Worm (Caenorhabditis elegans) whole organism, midembryonic: ENCODE results near the gene vha-8.

ENCODE experiments used
- T22C8.4 ChIP-seq: fragments of 200-800 bp; sonication (Bioruptor generic); IDR thresholded peaks from 2 replicates; pipeline ENCODE4 v1.3.6; 2022; ENCODE audit warnings: missing genetic modification characterization, missing compliant biosample characterization
- cog-1 ChIP-seq: sonication (generic microtip); optimal IDR thresholded peaks from 2 replicates; lab custom pipeline; 2016; ENCODE audit warnings: missing genetic modification characterization, missing compliant biosample characterization
- flt-1 ChIP-seq: fragments of 200-800 bp; sonication (Bioruptor generic); IDR thresholded peaks from 2 replicates; pipeline ENCODE4 v1.3.6; 2022; ENCODE audit warnings: missing genetic modification characterization, missing compliant biosample characterization
- klf-2 ChIP-seq: fragments of 200-800 bp; sonication (Bioruptor generic); conservative IDR thresholded peaks from 2 replicates; pipeline ENCODE4 v1.3.6; 2022; ENCODE audit warnings: missing genetic modification reagents, missing genetic modification characterization, missing compliant biosample characterization
- med-1 ChIP-seq: sonication (generic microtip); optimal IDR thresholded peaks from 2 replicates; lab custom pipeline; 2017; ENCODE audit warnings: missing genetic modification characterization, mild to moderate bottlenecking, missing compliant biosample characterization, antibody characterized with exemption, missing genetic modification reagents; ENCODE audit not compliant: insufficient read depth
- ref-1 ChIP-seq: fragments of 200-800 bp; sonication (Bioruptor generic); conservative IDR thresholded peaks from 2 replicates; pipeline ENCODE4 v1.3.6; 2022; ENCODE audit warnings: missing genetic modification reagents, missing genetic modification characterization, missing compliant biosample characterization
- tab-1 ChIP-seq: fragments of 200-800 bp; sonication (Bioruptor generic); IDR thresholded peaks from 2 replicates; pipeline ENCODE4 v1.3.6; 2022; ENCODE audit warnings: missing genetic modification characterization, missing compliant biosample characterization
- ztf-23 ChIP-seq: fragments of 200-800 bp; sonication (Bioruptor generic); IDR thresholded peaks from 2 replicates; pipeline ENCODE4 v1.3.6; 2022; ENCODE audit warnings: missing genetic modification reagents, missing genetic modification characterization, missing compliant biosample characterization
- ztf-29 ChIP-seq: fragments of 200-800 bp; sonication (Bioruptor generic); IDR thresholded peaks from 2 replicates; pipeline ENCODE4 v1.3.6; 2022; ENCODE audit warnings: missing genetic modification reagents, missing genetic modification characterization, missing compliant biosample characterization

Gene vha-8

DNA sequence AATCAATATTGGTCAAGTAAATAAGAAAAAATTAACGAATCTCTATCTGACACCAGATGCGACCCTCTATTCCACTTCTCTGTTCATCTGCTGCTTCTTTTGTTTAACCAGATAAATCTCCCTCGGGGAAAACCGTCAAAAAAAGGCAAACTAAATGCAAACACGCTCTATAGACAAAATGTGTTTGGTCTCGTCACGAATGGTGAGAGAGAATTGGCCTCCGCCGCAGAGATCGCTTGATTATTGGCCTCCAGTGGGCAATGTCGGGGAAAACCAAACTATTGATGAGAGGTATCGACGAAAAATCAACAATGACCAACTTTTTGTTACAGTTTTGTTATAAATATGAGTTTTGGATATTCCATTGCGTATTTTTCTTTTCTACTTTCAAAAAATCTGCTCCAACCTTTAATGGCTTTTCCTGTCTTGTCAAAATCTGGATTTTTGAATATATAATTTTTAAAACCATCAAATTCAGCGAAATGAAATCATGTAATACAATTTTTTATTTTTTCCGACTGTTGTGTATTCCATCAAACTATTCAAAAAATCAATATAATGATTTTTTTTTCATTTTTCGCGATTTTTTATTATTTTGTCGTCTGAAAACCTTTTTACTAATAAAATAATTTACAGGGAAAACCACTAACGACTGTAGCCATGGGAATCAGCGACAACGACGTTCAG lies at the start of gene vha-8, which contains the start of gene C17H12.2:
TSS of gene vha-8 (plus strand) at position 637 of the 687 bp plus-strand sequence.
TSS of gene C17H12.2 (minus strand) at position 51 of the 687 bp plus-strand sequence.
- TF ChIP-seq cog-1 (tag; lab: Kevin White, UChicago) (peak; percentile 84), T22C8.4 (GFP tag; lab: Robert Waterston, UW) (no peak)

DNA sequence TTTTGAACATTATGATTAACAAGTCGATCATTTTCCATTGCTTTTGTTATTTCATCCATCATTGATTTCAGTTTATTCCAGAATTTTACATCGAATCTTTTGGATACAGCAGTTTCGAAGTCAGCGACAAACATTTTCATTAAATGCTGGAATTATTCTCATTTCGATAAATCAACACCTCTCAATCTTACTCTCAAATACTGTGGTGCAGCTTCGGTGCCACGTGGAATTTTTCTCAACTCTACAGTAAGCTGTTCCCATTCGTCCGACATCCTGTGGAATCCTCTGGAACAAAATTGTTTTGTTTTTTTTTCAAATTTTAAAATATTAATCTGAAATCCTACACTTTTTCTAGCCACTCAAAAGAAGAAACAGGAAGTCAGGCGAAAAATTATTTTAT lies 48.7 kb upstream of the vha-8 start, which contains the start of gene smg-7:
TSS of gene smg-7 (minus strand) at position 285 of the 400 bp plus-strand sequence.
- TF ChIP-seq med-1 (GFP tag; lab: Kevin White, UChicago) (no peak), cog-1 (tag; lab: Kevin White, UChicago) (no peak), klf-2 (GFP tag; lab: Robert Waterston, UW) (no peak), ref-1 (GFP tag; lab: Robert Waterston, UW) (no peak), ztf-23 (no peak)

DNA sequence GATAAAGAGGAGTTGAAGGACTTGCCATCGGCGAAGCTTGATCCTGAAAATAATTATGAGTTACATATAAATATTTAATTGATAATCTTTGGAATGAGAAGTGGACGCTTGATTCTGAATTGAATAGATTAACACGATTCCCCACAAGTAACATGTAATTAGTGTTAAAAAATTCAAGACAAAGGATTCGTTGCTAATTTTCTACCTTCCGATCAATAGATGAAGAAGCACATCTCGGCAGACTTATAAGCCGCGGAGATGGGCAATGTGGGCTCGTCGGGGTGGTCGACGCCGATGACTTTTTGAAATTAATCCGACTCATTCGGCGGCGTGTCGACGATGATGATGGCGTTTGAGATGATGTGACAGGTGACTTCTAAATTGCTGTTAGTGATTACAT lies 43.8 kb upstream of the vha-8 start:
- no peak for TF ChIP-seq ztf-23
- TF ChIP-seq klf-2 (GFP tag; lab: Robert Waterston, UW): no peak
- no peak for TF ChIP-seq flt-1 (GFP tag; lab: Robert Waterston, UW)
- TF ChIP-seq ztf-29 (GFP tag; lab: Robert Waterston, UW): no peak
- TF ChIP-seq T22C8.4 (GFP tag; lab: Robert Waterston, UW): no peak
- no peak for TF ChIP-seq tab-1 (GFP tag; lab: Robert Waterston, UW)
- no peak for TF ChIP-seq cog-1 (tag; lab: Kevin White, UChicago)
- TF ChIP-seq med-1 (GFP tag; lab: Kevin White, UChicago): no peak
- no peak for TF ChIP-seq ref-1 (GFP tag; lab: Robert Waterston, UW)

DNA sequence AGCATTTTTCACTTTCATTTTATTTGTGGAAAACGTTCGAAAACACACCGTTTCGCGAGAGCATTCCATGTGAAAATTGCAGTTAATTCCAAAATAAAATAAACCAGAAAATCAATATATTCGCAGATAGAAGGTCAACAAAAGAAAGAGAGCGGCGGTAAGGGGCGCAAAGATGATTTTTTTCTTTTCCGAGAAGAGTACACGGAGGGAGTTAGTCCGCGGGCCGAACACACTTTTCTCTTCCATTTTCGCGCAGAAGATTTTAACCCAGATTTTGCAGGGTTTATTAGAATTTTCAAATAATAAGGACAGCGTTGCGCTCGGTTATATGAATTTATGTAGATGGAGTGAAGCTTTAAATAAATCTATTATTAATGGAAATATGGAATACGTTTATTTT lies 43.2 kb upstream of the vha-8 start:
- no peak for TF ChIP-seq ref-1 (GFP tag; lab: Robert Waterston, UW)
- TF ChIP-seq tab-1 (GFP tag; lab: Robert Waterston, UW): no peak
- TF ChIP-seq ztf-23: no peak
- TF ChIP-seq klf-2 (GFP tag; lab: Robert Waterston, UW): no peak
- 0 out of 2 replicates have a peak, but pooled peaks have one; percentile 13 for TF ChIP-seq flt-1 (GFP tag; lab: Robert Waterston, UW)
- TF ChIP-seq med-1 (GFP tag; lab: Kevin White, UChicago): no peak
- peak; percentile 13 for TF ChIP-seq cog-1 (tag; lab: Kevin White, UChicago)
- no peak for TF ChIP-seq T22C8.4 (GFP tag; lab: Robert Waterston, UW)
- TF ChIP-seq ztf-29 (GFP tag; lab: Robert Waterston, UW): no peak

DNA sequence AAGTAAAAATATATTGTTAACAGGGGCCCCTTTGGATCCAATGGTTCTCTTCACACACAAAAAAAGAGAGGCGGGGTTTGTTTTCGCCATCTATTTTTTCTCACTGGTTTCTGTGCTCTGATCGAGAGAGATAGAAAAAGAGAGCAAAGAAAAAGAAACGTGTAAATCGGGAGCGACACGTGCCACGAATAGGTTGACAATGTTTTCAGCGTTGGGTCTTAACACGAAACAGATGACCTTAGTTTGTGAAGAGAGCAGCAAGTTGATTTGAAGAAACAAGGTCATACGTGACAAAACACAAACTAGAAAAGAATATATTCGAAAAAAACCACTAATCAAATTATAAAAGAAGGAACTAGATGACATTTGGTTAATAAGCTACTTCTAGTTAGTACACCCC lies 42.4 kb upstream of the vha-8 start, which contains the start of gene lin-45:
TSS of gene lin-45 (minus strand) at position 82 of the 400 bp plus-strand sequence.
- no peak for TF ChIP-seq T22C8.4 (GFP tag; lab: Robert Waterston, UW)
- no peak for TF ChIP-seq flt-1 (GFP tag; lab: Robert Waterston, UW)
- no peak for TF ChIP-seq ref-1 (GFP tag; lab: Robert Waterston, UW)
- no peak for TF ChIP-seq cog-1 (tag; lab: Kevin White, UChicago)
- TF ChIP-seq ztf-29 (GFP tag; lab: Robert Waterston, UW): no peak
- TF ChIP-seq med-1 (GFP tag; lab: Kevin White, UChicago): no peak
- TF ChIP-seq tab-1 (GFP tag; lab: Robert Waterston, UW): no peak
- TF ChIP-seq ztf-23: no peak
- TF ChIP-seq klf-2 (GFP tag; lab: Robert Waterston, UW): no peak

DNA sequence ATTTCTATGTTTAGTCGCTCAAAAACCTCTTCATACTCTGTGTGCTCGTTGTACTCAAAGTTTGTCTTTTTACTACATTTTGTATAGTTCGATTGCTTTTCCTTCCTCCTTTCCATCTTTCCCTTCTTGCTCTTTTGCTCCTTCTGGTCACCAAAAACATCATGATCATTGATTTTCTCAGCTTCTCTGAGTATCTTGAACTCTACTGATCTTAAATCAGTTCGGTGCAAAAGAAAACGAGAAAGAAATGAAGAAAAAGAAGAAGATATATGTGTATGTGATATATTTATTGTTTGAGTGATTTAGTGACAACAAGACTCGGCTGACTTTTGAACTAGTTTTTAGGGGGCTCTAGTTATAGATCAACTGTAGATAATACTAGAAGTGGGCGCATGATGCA lies 40.8 kb upstream of the vha-8 start:
- TF ChIP-seq tab-1 (GFP tag; lab: Robert Waterston, UW): no peak
- TF ChIP-seq klf-2 (GFP tag; lab: Robert Waterston, UW): no peak
- no peak for TF ChIP-seq cog-1 (tag; lab: Kevin White, UChicago)
- TF ChIP-seq ref-1 (GFP tag; lab: Robert Waterston, UW): no peak
- TF ChIP-seq ztf-29 (GFP tag; lab: Robert Waterston, UW): no peak
- TF ChIP-seq ztf-23: no peak

DNA sequence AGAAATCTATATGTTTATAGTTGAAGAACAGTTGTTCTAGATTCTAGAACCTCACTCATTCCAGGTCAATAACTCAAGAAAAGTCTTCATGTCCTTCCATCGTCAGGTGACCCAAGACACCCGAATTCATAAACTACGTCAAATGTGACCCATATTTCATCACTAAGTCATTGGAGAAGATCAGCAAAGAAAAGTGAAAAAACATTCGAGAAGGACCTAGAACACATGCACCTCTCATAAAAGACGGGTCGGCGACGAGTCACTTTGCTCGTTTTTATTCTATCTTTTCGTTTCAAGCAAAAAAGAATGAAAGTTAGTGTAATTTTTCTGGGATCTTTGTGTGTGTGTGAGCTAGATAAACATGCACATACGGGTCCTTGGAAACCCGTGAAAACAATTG lies 39.7 kb upstream of the vha-8 start:
- TF ChIP-seq ref-1 (GFP tag; lab: Robert Waterston, UW): no peak

DNA sequence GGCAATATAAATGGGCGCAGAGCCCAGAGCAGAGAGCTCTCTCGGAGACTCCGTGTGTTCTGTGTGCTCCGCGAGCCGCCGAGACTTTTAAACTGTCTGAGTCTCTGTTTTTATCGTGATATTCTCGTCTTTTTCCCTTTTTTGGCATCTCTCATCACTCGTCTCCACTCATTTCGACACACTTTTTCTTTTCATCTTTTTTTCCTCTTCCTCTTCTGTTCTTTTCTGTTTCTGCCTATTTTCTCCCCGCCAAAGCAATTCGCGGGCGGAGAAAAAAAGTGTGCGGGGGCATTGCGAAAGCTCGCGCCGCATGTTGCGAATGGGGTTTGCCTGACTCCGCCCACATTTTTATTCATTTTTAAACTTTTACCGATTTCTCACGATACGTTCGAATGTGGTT lies 34.5 kb upstream of the vha-8 start:
- TF ChIP-seq tab-1 (GFP tag; lab: Robert Waterston, UW) (no peak; the same call in 1 of the 2 replicates), T22C8.4 (GFP tag; lab: Robert Waterston, UW) (peak; percentile 68), cog-1 (tag; lab: Kevin White, UChicago) (peak; percentile 81), med-1 (GFP tag; lab: Kevin White, UChicago) (peak; percentile 79), ref-1 (GFP tag; lab: Robert Waterston, UW) (peak; percentile 58), ztf-29 (GFP tag; lab: Robert Waterston, UW) (peak; percentile 89), klf-2 (GFP tag; lab: Robert Waterston, UW) (peak; percentile 75; the same call in 1 of the 2 replicates), flt-1 (GFP tag; lab: Robert Waterston, UW) (peak; percentile 92), ztf-23 (peak; percentile 93)

DNA sequence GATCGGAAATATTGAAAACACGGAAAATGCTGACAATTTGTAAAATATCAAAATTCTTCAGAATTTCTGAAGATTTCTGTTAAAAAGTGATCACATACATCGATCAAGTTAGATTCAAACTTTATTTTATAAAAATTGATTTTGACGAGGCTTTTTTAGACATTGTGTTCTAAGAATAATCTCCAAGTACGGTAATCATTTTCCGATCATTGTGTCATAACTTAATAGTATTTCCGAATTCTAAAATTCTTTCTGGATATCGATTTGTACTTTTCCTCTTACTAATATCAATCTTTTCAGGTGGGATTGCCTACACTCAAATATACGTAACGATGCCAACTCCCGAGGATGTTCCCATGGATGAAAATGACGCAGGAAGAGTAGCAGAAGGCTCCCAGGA lies 33.9 kb upstream of the vha-8 start, which contains the start of gene usp-4:
TSS of gene usp-4 (plus strand) at position 301 of the 400 bp plus-strand sequence.
- TF ChIP-seq T22C8.4 (GFP tag; lab: Robert Waterston, UW): no peak

DNA sequence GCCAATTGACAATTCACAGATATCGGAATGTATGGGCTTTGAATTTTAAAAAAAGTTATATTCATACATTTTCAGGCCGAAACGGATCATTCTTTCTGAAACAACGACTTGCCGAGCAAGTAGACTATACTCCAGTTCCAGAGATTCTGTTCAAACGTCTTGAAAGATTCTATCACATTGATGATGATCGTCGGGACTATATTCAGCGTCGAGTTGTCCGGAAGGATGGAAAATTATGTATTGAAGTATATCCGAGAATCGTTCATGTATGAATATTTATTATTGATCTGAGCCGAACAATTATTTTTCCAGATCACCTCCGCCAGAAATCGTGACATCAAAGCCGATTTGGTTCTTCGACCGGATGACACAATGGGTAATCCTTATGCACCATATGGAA lies 33.3 kb upstream of the vha-8 start:
- TF ChIP-seq ztf-23: no peak
